Fruit fly (Drosophila melanogaster) whole organism, embryonic: Measurements from ENCODE around the gene pim.
A peak's percentile ranks its signal among the peaks of the same experiment; 100 is the strongest.

ENCODE experiments used
- Aef1 ChIP-seq: fragments of 200-800 bp; sonication (Bioruptor generic); IDR thresholded peaks from 3 replicates; pipeline ENCODE4 v1.3.6; 2022; ENCODE audit warnings: missing biosample characterization, missing genetic modification characterization
- Bgb ChIP-seq: fragments of 200-800 bp; sonication (Bioruptor generic); IDR thresholded peaks from 2 replicates; pipeline ENCODE4 v1.3.6; 2022; ENCODE audit warnings: missing biosample characterization, missing genetic modification characterization; ENCODE audit not compliant: partially characterized antibody
- CG11085 ChIP-seq: fragments of 200-800 bp; sonication (Bioruptor generic); IDR thresholded peaks from 2 replicates; pipeline ENCODE4 v1.3.6; 2022; ENCODE audit warnings: missing biosample characterization, missing genetic modification characterization
- CG12391 ChIP-seq: fragments of 200-800 bp; sonication (Bioruptor generic); optimal IDR thresholded peaks from 3 replicates; lab custom pipeline; 2018; ENCODE audit warnings: missing biosample characterization, mild to moderate bottlenecking, missing genetic modification characterization, moderate library complexity
- CG14710 ChIP-seq: fragments of 200-800 bp; sonication (Bioruptor generic); optimal IDR thresholded peaks from 3 replicates; lab custom pipeline; 2019; ENCODE audit warnings: missing biosample characterization, mild to moderate bottlenecking, missing genetic modification characterization, moderate library complexity
- CG14860 ChIP-seq: fragments of 200-800 bp; sonication (Bioruptor generic); IDR thresholded peaks from 3 replicates; pipeline ENCODE4 v1.3.6; 2022; ENCODE audit warnings: missing biosample characterization, missing genetic modification characterization; ENCODE audit not compliant: partially characterized antibody
- CG15011 ChIP-seq: fragments of 200-800 bp; sonication (Bioruptor generic); optimal IDR thresholded peaks from 3 replicates; lab custom pipeline; 2018; ENCODE audit warnings: missing biosample characterization, mild to moderate bottlenecking, missing genetic modification characterization
- CG15696 ChIP-seq: fragments of 200-800 bp; sonication (Bioruptor generic); optimal IDR thresholded peaks from 2 replicates; lab custom pipeline; 2019; ENCODE audit warnings: missing biosample characterization, mild to moderate bottlenecking, missing genetic modification characterization, moderate library complexity
- CG1647 ChIP-seq: fragments of 200-800 bp; sonication (Bioruptor generic); optimal IDR thresholded peaks from 3 replicates; lab custom pipeline; 2016; ENCODE audit warnings: missing biosample characterization, missing genetic modification characterization
- CG1832 ChIP-seq: fragments of 200-800 bp; sonication (Bioruptor generic); optimal IDR thresholded peaks from 2 replicates; lab custom pipeline; 2017; ENCODE audit warnings: missing biosample characterization, mild to moderate bottlenecking, missing genetic modification characterization, inconsistent platforms
- CG2678 ChIP-seq: fragments of 200-800 bp; sonication (Bioruptor generic); optimal IDR thresholded peaks from 3 replicates; lab custom pipeline; 2019; ENCODE audit warnings: missing biosample characterization, mild to moderate bottlenecking, missing genetic modification characterization, moderate library complexity
- CG31365 ChIP-seq: fragments of 200-800 bp; sonication (Bioruptor generic); optimal IDR thresholded peaks from 2 replicates; lab custom pipeline; 2018; ENCODE audit warnings: missing biosample characterization, mild to moderate bottlenecking, missing genetic modification characterization
- CG32767 ChIP-seq: fragments of 200-800 bp; sonication (Bioruptor generic); IDR thresholded peaks from 2 replicates; pipeline ENCODE4 v1.3.6; 2022; ENCODE audit warnings: missing biosample characterization, missing genetic modification characterization
- CG34376 ChIP-seq: fragments of 200-800 bp; sonication (Bioruptor generic); optimal IDR thresholded peaks from 2 replicates; lab custom pipeline; 2018; ENCODE audit warnings: missing biosample characterization, mild to moderate bottlenecking, missing genetic modification characterization
- CG34422 ChIP-seq: fragments of 200-800 bp; sonication (Bioruptor generic); IDR thresholded peaks from 3 replicates; pipeline ENCODE4 v1.3.6; 2022; ENCODE audit warnings: missing biosample characterization, missing genetic modification characterization
- CG4424 ChIP-seq: fragments of 200-800 bp; sonication (Bioruptor generic); optimal IDR thresholded peaks from 3 replicates; lab custom pipeline; 2016; ENCODE audit warnings: missing biosample characterization, missing genetic modification characterization
- CG6175 ChIP-seq: fragments of 200-800 bp; sonication (Bioruptor generic); IDR thresholded peaks from 3 replicates; pipeline ENCODE4 v1.3.6; 2022; ENCODE audit warnings: missing biosample characterization, missing genetic modification characterization
- CG6683 ChIP-seq: fragments of 200-800 bp; sonication (Bioruptor generic); optimal IDR thresholded peaks from 2 replicates; lab custom pipeline; 2017; ENCODE audit warnings: missing biosample characterization, mild to moderate bottlenecking, missing genetic modification characterization, missing genetic modification reagents
- CG9932 ChIP-seq: fragments of 200-800 bp; sonication (Bioruptor generic); IDR thresholded peaks from 2 replicates; pipeline ENCODE4 v1.3.6; 2022; ENCODE audit warnings: missing biosample characterization, missing genetic modification characterization
- CkIIα-i1 ChIP-seq: fragments of 200-800 bp; sonication (Bioruptor generic); IDR thresholded peaks from 2 replicates; pipeline ENCODE4 v1.3.6; 2022; ENCODE audit warnings: missing biosample characterization, missing genetic modification characterization
- HLH4C ChIP-seq: fragments of 200-800 bp; sonication (Bioruptor generic); IDR thresholded peaks from 3 replicates; pipeline ENCODE4 v1.3.6; 2022; ENCODE audit warnings: missing biosample characterization, missing genetic modification characterization; ENCODE audit not compliant: partially characterized antibody
- Hey ChIP-seq: fragments of 200-800 bp; sonication (Bioruptor generic); optimal IDR thresholded peaks from 3 replicates; lab custom pipeline; 2018; ENCODE audit warnings: missing biosample characterization, mild to moderate bottlenecking, missing genetic modification characterization
- HmgD ChIP-seq: fragments of 200-800 bp; sonication (Bioruptor generic); optimal IDR thresholded peaks from 3 replicates; lab custom pipeline; 2016; ENCODE audit warnings: missing biosample characterization, missing genetic modification characterization
- Hsf ChIP-seq: fragments of 200-800 bp; sonication (Bioruptor generic); optimal IDR thresholded peaks from 3 replicates; lab custom pipeline; 2016; ENCODE audit warnings: missing biosample characterization, missing genetic modification characterization
- Mad ChIP-seq: fragments of 200-800 bp; sonication (Bioruptor generic); optimal IDR thresholded peaks from 2 replicates; lab custom pipeline; 2016; ENCODE audit warnings: missing biosample characterization, missing genetic modification characterization
- NFAT ChIP-seq: fragments of 200-800 bp; sonication (Bioruptor generic); IDR thresholded peaks from 2 replicates; pipeline ENCODE4 v1.3.6; 2022; ENCODE audit warnings: missing biosample characterization, missing genetic modification characterization
- Trl ChIP-seq, 3 experiments: fragments of >200 bp in 2 of 3; fragments of 200-800 bp in 1 of 3; sonication (Bioruptor generic) in 1 of 3; optimal IDR thresholded peaks; 2 replicates in 1 of 3; 3 replicates in 2 of 3; lab custom pipeline; 2016 to 2017; ENCODE audit warnings: missing biosample characterization in 1 of 3, missing genetic modification characterization in 1 of 3
- bigmax ChIP-seq: fragments of 200-800 bp; sonication (Bioruptor generic); optimal IDR thresholded peaks from 2 replicates; lab custom pipeline; 2018; ENCODE audit warnings: missing biosample characterization, mild to moderate bottlenecking, missing genetic modification characterization
- caup ChIP-seq: fragments of 200-800 bp; sonication (Bioruptor generic); optimal IDR thresholded peaks from 3 replicates; lab custom pipeline; 2017; ENCODE audit warnings: missing biosample characterization, mild to moderate bottlenecking, missing genetic modification characterization, moderate library complexity; ENCODE audit not compliant: severe bottlenecking
- chinmo ChIP-seq: fragments of 200-800 bp; sonication (Bioruptor generic); IDR thresholded peaks from 4 replicates; pipeline ENCODE4 v1.3.6; 2022; ENCODE audit warnings: missing biosample characterization, missing genetic modification characterization; ENCODE audit not compliant: partially characterized antibody
- crp ChIP-seq, 2 experiments: fragments of 200-800 bp; sonication (Bioruptor generic); optimal IDR thresholded peaks; 2 replicates in 1 of 2; 3 replicates in 1 of 2; lab custom pipeline; 2017; ENCODE audit warnings: missing biosample characterization in 2 of 2, missing genetic modification characterization in 2 of 2, mild to moderate bottlenecking in 1 of 2, moderate library complexity in 1 of 2
- dimm ChIP-seq: fragments of 200-800 bp; sonication (Bioruptor generic); IDR thresholded peaks from 2 replicates; pipeline ENCODE4 v1.3.6; 2022; ENCODE audit warnings: missing biosample characterization, missing genetic modification characterization
- disco-r ChIP-seq: fragments of 200-800 bp; sonication (Bioruptor generic); optimal IDR thresholded peaks from 2 replicates; lab custom pipeline; 2016; ENCODE audit warnings: missing biosample characterization, missing genetic modification characterization
- ems ChIP-seq: fragments of 200-800 bp; sonication (Bioruptor generic); optimal IDR thresholded peaks from 3 replicates; lab custom pipeline; 2016; ENCODE audit warnings: missing biosample characterization, missing genetic modification characterization
- ewg ChIP-seq: fragments of 200-800 bp; sonication (Bioruptor generic); optimal IDR thresholded peaks from 3 replicates; lab custom pipeline; 2017; ENCODE audit warnings: mild to moderate bottlenecking, missing biosample characterization, missing genetic modification reagents, missing genetic modification characterization
- fd102C ChIP-seq: fragments of 200-800 bp; sonication (Bioruptor generic); optimal IDR thresholded peaks from 2 replicates; lab custom pipeline; 2018; ENCODE audit warnings: missing biosample characterization, mild to moderate bottlenecking, missing genetic modification characterization, moderate library complexity
- inv ChIP-seq: fragments of 200-800 bp; sonication (Bioruptor generic); IDR thresholded peaks from 2 replicates; pipeline ENCODE4 v1.3.6; 2022; ENCODE audit warnings: missing biosample characterization, missing genetic modification characterization; ENCODE audit not compliant: partially characterized antibody
- klu ChIP-seq: fragments of 200-800 bp; sonication (Bioruptor generic); IDR thresholded peaks from 2 replicates; pipeline ENCODE4 v1.3.6; 2022; ENCODE audit warnings: missing biosample characterization, missing genetic modification characterization
- kni ChIP-seq: fragments of 200-800 bp; sonication (Bioruptor generic); optimal IDR thresholded peaks from 3 replicates; lab custom pipeline; 2017; ENCODE audit warnings: mild to moderate bottlenecking, missing biosample characterization, missing genetic modification reagents, missing genetic modification characterization
- mirr ChIP-seq: fragments of 200-800 bp; sonication (Bioruptor generic); optimal IDR thresholded peaks from 3 replicates; lab custom pipeline; 2018; ENCODE audit warnings: missing biosample characterization, mild to moderate bottlenecking, missing genetic modification characterization
- nom ChIP-seq: fragments of 200-800 bp; sonication (Bioruptor generic); optimal IDR thresholded peaks from 2 replicates; lab custom pipeline; 2017; ENCODE audit warnings: missing biosample characterization, missing genetic modification characterization, mild to moderate bottlenecking, moderate library complexity, missing genetic modification reagents
- pan ChIP-seq, 4 experiments: fragments of >200 bp in 3 of 4; fragments of 200-800 bp in 1 of 4; sonication (Bioruptor generic) in 1 of 4; optimal IDR thresholded peaks in 3 of 4; IDR thresholded peaks in 1 of 4; 2 replicates each; pipeline versions ENCODE4 v1.3.6 to Lab custom; 2017 to 2022; ENCODE audit warnings: missing biosample characterization in 2 of 4, missing genetic modification characterization in 2 of 4, mixed read lengths in 1 of 4
- pzg ChIP-seq: fragments of 200-800 bp; sonication (Bioruptor generic); optimal IDR thresholded peaks from 3 replicates; lab custom pipeline; 2018; ENCODE audit warnings: missing biosample characterization, mild to moderate bottlenecking, missing genetic modification characterization, moderate library complexity
- scrt ChIP-seq: fragments of 200-800 bp; sonication (Bioruptor generic); optimal IDR thresholded peaks from 2 replicates; lab custom pipeline; 2018; ENCODE audit warnings: missing biosample characterization, mild to moderate bottlenecking, missing genetic modification characterization, moderate library complexity
- shn ChIP-seq: fragments of 200-800 bp; sonication (Bioruptor generic); optimal IDR thresholded peaks from 3 replicates; lab custom pipeline; 2016; ENCODE audit warnings: missing biosample characterization, missing genetic modification characterization
- slbo ChIP-seq: fragments of 200-800 bp; sonication (Bioruptor generic); IDR thresholded peaks from 2 replicates; pipeline ENCODE4 v1.3.6; 2022; ENCODE audit warnings: missing biosample characterization, missing genetic modification characterization
- so ChIP-seq: fragments of 200-800 bp; sonication (Bioruptor generic); IDR thresholded peaks from 3 replicates; pipeline ENCODE4 v1.3.6; 2022; ENCODE audit warnings: missing biosample characterization, missing genetic modification characterization
- tll ChIP-seq, 2 experiments: fragments of 200-800 bp in 1 of 2; fragments of >200 bp in 1 of 2; sonication (Bioruptor generic) in 1 of 2; optimal IDR thresholded peaks; 2 replicates each; lab custom pipeline; 2017 to 2019; ENCODE audit warnings: missing biosample characterization in 2 of 2, missing genetic modification characterization in 2 of 2, mild to moderate bottlenecking in 1 of 2, moderate library complexity in 1 of 2
- zen ChIP-seq: fragments of 200-800 bp; sonication (Bioruptor generic); optimal IDR thresholded peaks from 3 replicates; lab custom pipeline; 2018; ENCODE audit warnings: missing biosample characterization, mild to moderate bottlenecking, missing genetic modification characterization, moderate library complexity

pim gene

DNA sequence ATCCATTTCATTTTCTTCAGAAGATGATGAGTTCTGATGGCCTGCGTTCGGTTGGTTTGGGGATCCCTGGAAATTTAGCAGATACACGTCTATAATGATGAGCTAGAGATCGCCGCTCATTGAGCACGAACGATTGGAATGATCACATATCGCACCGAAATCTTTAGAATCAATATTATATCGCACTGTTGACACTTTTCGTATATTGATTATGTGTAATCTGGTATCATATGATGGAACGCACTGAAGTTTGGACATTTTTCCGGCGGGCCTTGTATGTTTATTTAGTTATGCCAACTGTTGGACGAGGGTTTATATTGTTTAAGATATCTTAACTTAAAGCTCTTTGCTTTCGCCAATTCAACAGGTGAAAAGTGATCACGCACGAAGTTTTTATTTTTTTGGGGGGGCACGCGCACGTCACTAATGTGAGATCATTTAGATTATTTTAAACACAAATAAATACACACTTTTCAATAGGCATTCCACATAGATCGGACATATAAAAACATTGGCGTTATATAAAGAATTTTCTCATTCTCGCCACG is 41.7 kb upstream of the pim start (continued):
- TF ChIP-seq CG6683 (GFP tag; lab: Kevin White, UChicago), result no peak
- no peak for TF ChIP-seq Hey
- no peak for TF ChIP-seq kni (GFP tag; lab: Kevin White, UChicago)
- TF ChIP-seq nom (GFP tag; lab: Kevin White, UChicago), result no peak
- TF ChIP-seq CG14860, result peak; percentile 55; the same call in 2 of the 3 replicates
- no peak; the same call in 1 of the 2 replicates for TF ChIP-seq CG9932
- TF ChIP-seq pan (optimal IDR thresholded peaks at IDR 0.05; lab: Kevin White, UChicago), result no peak
- no peak for TF ChIP-seq pan (GFP tag; optimal IDR thresholded peaks at IDR 0.05 in 1 of 2, IDR thresholded peaks at IDR 0.05 in 1 of 2)
- no peak for TF ChIP-seq ems
- TF ChIP-seq Mad (GFP tag; lab: Kevin White, UChicago), result no peak
- no peak for TF ChIP-seq CG15011 (GFP tag; lab: Kevin White, UChicago)
- TF ChIP-seq inv (GFP tag; lab: Robert Waterston, UW), result peak; percentile 86
- TF ChIP-seq CG4424 (GFP tag; lab: Kevin White, UChicago), result peak; percentile 36
- TF ChIP-seq CkIIα-i1 (GFP tag; lab: Robert Waterston, UW), result no peak
- TF ChIP-seq so, result no peak
- TF ChIP-seq disco-r (GFP tag; lab: Kevin White, UChicago), result peak; percentile 31
- TF ChIP-seq fd102C (GFP tag; lab: Kevin White, UChicago), result no peak
- no peak for TF ChIP-seq scrt (GFP tag; lab: Kevin White, UChicago)
- no peak for TF ChIP-seq shn (GFP tag; lab: Kevin White, UChicago)
- no peak for TF ChIP-seq CG1647 (GFP tag; lab: Kevin White, UChicago)
- no peak for TF ChIP-seq CG12391 (tag; lab: Kevin White, UChicago)
- no peak for TF ChIP-seq caup (GFP tag; lab: Kevin White, UChicago)
- no peak for TF ChIP-seq HmgD (GFP tag; lab: Kevin White, UChicago)
- no peak for TF ChIP-seq crp (GFP tag; optimal IDR thresholded peaks at IDR 0.05; lab: Kevin White, UChicago)
- no peak for TF ChIP-seq Hsf
- TF ChIP-seq tll (GFP tag; optimal IDR thresholded peaks at IDR 0.05; lab: Kevin White, UChicago), result no peak
- TF ChIP-seq Trl (optimal IDR thresholded peaks at IDR 0.05; lab: Kevin White, UChicago), result no peak
- TF ChIP-seq Trl (GFP tag; optimal IDR thresholded peaks at IDR 0.05; lab: Kevin White, UChicago), result no peak
- TF ChIP-seq HLH4C, result peak; percentile 63; the same call in 2 of the 3 replicates
- TF ChIP-seq ewg (GFP tag; lab: Kevin White, UChicago), result no peak
- TF ChIP-seq CG2678 (tag; lab: Kevin White, UChicago), result no peak
- TF ChIP-seq Bgb (GFP tag; lab: Robert Waterston, UW), result peak; percentile 46; the same call in 1 of the 2 replicates
- peak; percentile 7 for TF ChIP-seq CG14710 (tag; lab: Kevin White, UChicago)
- no peak for TF ChIP-seq slbo
- no peak for TF ChIP-seq klu (GFP tag; lab: Robert Waterston, UW)
- TF ChIP-seq CG34422 (GFP tag; lab: Robert Waterston, UW), result no peak

DNA sequence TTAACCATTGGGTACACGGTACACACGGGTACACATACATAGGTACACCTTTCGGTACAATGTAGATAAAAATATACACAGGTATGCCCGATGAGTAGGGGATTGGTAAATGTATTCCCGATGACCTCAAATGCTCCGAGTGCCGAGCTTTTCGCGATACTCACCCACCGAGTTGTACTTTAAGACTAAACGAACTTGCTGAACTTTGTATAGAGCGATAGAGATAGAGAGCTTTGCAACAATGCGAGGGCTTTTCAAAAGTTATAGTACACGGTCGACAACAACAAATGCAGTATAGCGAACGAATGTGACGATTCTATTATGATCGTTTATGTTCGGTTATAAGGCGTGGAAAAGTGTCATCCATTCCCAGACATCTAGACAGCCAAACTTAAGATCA is 41.2 kb upstream of the pim start:
- TF ChIP-seq CG6175 (no peak), CG31365 (tag; lab: Kevin White, UChicago) (peak; percentile 17), pzg (GFP tag; lab: Kevin White, UChicago) (peak; percentile 18), NFAT (GFP tag; lab: Robert Waterston, UW) (peak; percentile 3; the same call in 1 of the 2 replicates), zen (tag; lab: Kevin White, UChicago) (no peak), dimm (GFP tag; lab: Robert Waterston, UW) (no peak), CG15696 (tag; lab: Kevin White, UChicago) (no peak), Aef1 (GFP tag; lab: Robert Waterston, UW) (peak; percentile 60; the same call in 2 of the 3 replicates), mirr (GFP tag; lab: Kevin White, UChicago) (peak; percentile 91), bigmax (GFP tag; lab: Kevin White, UChicago) (peak; percentile 25), CG34376 (peak; percentile 91), CG1832 (GFP tag; lab: Kevin White, UChicago) (no peak), caup (GFP tag; lab: Kevin White, UChicago) (peak; percentile 36), chinmo (GFP tag; lab: Robert Waterston, UW) (peak; percentile 89; the same call in 2 of the 4 replicates), CG11085 (GFP tag; lab: Robert Waterston, UW) (no peak), CG32767 (0 out of 2 replicates have a peak, but pooled peaks have one; percentile 19)
